Worm (Caenorhabditis elegans) whole organism, L4/young adult: ENCODE data around the gene F59A1.12.

ENCODE experiments used
- W03F9.2 ChIP-seq: fragments of 150-350 bp; optimal IDR thresholded peaks from 2 replicates; lab custom pipeline; 2014; ENCODE audit warnings: missing biosample characterization, missing genetic modification characterization
- him-1 ChIP-seq: sonication (generic microtip); optimal IDR thresholded peaks from 2 replicates; lab custom pipeline; 2016; ENCODE audit warnings: missing genotype, missing genetic modification reagents, missing genetic modification characterization, missing compliant biosample characterization

- TF ChIP-seq W03F9.2 (tag; lab: Kevin White, UChicago) (no peak), him-1 (no peak)
Measured at ce11 chrV:17684857-17685256, 17.3 kb upstream of the F59A1.12 start, which contains the start of the genes F59A1.16 and F59A1.6.
